Fruit fly (Drosophila melanogaster) whole organism, prepupa: ENCODE data around the gene Karybeta3.

ENCODE experiments used
- Blimp-1 ChIP-seq: fragments of 200-800 bp; sonication (Bioruptor generic); optimal IDR thresholded peaks from 3 replicates; lab custom pipeline; 2017; ENCODE audit warnings: missing biosample characterization, missing genetic modification characterization, mild to moderate bottlenecking, moderate library complexity, missing genetic modification reagents
- CG10631 ChIP-seq: fragments of 200-800 bp; sonication (Bioruptor generic); optimal IDR thresholded peaks from 2 replicates; lab custom pipeline; 2016; ENCODE audit warnings: missing biosample characterization, missing genetic modification characterization
- CG11762 ChIP-seq: fragments of 200-800 bp; sonication (Bioruptor generic); optimal IDR thresholded peaks from 3 replicates; lab custom pipeline; 2016; ENCODE audit warnings: missing biosample characterization, missing genetic modification characterization; ENCODE audit not compliant: insufficient read depth
- CG15336 ChIP-seq: fragments of 200-800 bp; sonication (Bioruptor generic); IDR thresholded peaks from 2 replicates; pipeline ENCODE4 v1.3.6; 2022; ENCODE audit warnings: missing biosample characterization, missing genetic modification characterization
- CG1621 ChIP-seq: fragments of 200-800 bp; sonication (Bioruptor generic); optimal IDR thresholded peaks from 3 replicates; lab custom pipeline; 2018; ENCODE audit warnings: missing biosample characterization, mild to moderate bottlenecking, missing genetic modification characterization
- CG31627 ChIP-seq: fragments of 200-800 bp; sonication (Bioruptor generic); optimal IDR thresholded peaks from 3 replicates; lab custom pipeline; 2016; ENCODE audit warnings: missing biosample characterization, missing genetic modification characterization
- CG32006 ChIP-seq: fragments of 200-800 bp; sonication (Bioruptor generic); optimal IDR thresholded peaks from 3 replicates; lab custom pipeline; 2017; ENCODE audit warnings: missing biosample characterization, mild to moderate bottlenecking, missing genetic modification characterization
- CG3919 ChIP-seq: fragments of 200-800 bp; sonication (Bioruptor generic); optimal IDR thresholded peaks from 3 replicates; lab custom pipeline; 2016; ENCODE audit warnings: missing biosample characterization, missing genetic modification characterization
- CG4318 ChIP-seq: fragments of 200-800 bp; sonication (Bioruptor generic); optimal IDR thresholded peaks from 3 replicates; lab custom pipeline; 2017; ENCODE audit warnings: missing biosample characterization, mild to moderate bottlenecking, missing genetic modification characterization
- CG6163 ChIP-seq: fragments of 200-800 bp; sonication (Bioruptor generic); IDR thresholded peaks from 3 replicates; pipeline ENCODE4 v1.3.6; 2022; ENCODE audit warnings: missing biosample characterization, missing genetic modification characterization
- CG6276 ChIP-seq: fragments of 200-800 bp; sonication (Bioruptor generic); optimal IDR thresholded peaks from 2 replicates; lab custom pipeline; 2017; ENCODE audit warnings: missing biosample characterization, mild to moderate bottlenecking, missing genetic modification characterization
- CG6792 ChIP-seq: fragments of 200-800 bp; sonication (Bioruptor generic); optimal IDR thresholded peaks from 3 replicates; lab custom pipeline; 2016; ENCODE audit warnings: missing biosample characterization, missing genetic modification characterization
- CG6808 ChIP-seq: fragments of 200-800 bp; sonication (Bioruptor generic); optimal IDR thresholded peaks from 3 replicates; lab custom pipeline; 2017; ENCODE audit warnings: missing biosample characterization, missing genetic modification characterization, mild to moderate bottlenecking, moderate library complexity, missing genetic modification reagents
- CG6854 ChIP-seq: fragments of 200-800 bp; sonication (Bioruptor generic); optimal IDR thresholded peaks from 2 replicates; lab custom pipeline; 2017; ENCODE audit warnings: missing biosample characterization, mild to moderate bottlenecking, missing genetic modification characterization
- CG8319 ChIP-seq: fragments of 200-800 bp; sonication (Bioruptor generic); optimal IDR thresholded peaks from 3 replicates; lab custom pipeline; 2016; ENCODE audit warnings: missing biosample characterization, missing genetic modification characterization
- CG9139 ChIP-seq: fragments of 200-800 bp; sonication (Bioruptor generic); optimal IDR thresholded peaks from 3 replicates; lab custom pipeline; 2017; ENCODE audit warnings: missing biosample characterization, mild to moderate bottlenecking, missing genetic modification characterization
- Eip75B ChIP-seq: fragments of 200-800 bp; sonication (Bioruptor generic); optimal IDR thresholded peaks from 3 replicates; lab custom pipeline; 2016; ENCODE audit warnings: missing biosample characterization, missing genetic modification characterization
- Eip78C ChIP-seq: fragments of 200-800 bp; sonication (Bioruptor generic); peaks from one replicate; lab custom pipeline; 2016; ENCODE audit warnings: missing biosample characterization, missing genetic modification characterization
- Eip93F ChIP-seq: fragments of 200-800 bp; sonication (Bioruptor generic); optimal IDR thresholded peaks from 2 replicates; lab custom pipeline; 2016; ENCODE audit warnings: missing biosample characterization, mild to moderate bottlenecking, missing genetic modification characterization
- Ets21C ChIP-seq: fragments of 200-800 bp; sonication (Bioruptor generic); optimal IDR thresholded peaks from 3 replicates; lab custom pipeline; 2016; ENCODE audit warnings: missing biosample characterization, missing genetic modification characterization
- OdsH ChIP-seq: fragments of 200-800 bp; sonication (Bioruptor generic); optimal IDR thresholded peaks from 3 replicates; lab custom pipeline; 2016; ENCODE audit warnings: missing biosample characterization, missing genetic modification characterization
- Sox102F ChIP-seq: fragments of 200-800 bp; sonication (Bioruptor generic); optimal IDR thresholded peaks from 2 replicates; lab custom pipeline; 2016; ENCODE audit warnings: missing biosample characterization, mild to moderate bottlenecking, missing genetic modification characterization
- Sox15 ChIP-seq: fragments of 200-800 bp; sonication (Bioruptor generic); optimal IDR thresholded peaks from 3 replicates; lab custom pipeline; 2016; ENCODE audit warnings: missing biosample characterization, missing genetic modification characterization
- achi ChIP-seq: fragments of 200-800 bp; sonication (Bioruptor generic); optimal IDR thresholded peaks from 3 replicates; lab custom pipeline; 2016; ENCODE audit warnings: missing biosample characterization, missing genetic modification characterization
- acj6 ChIP-seq: fragments of 200-800 bp; sonication (Bioruptor generic); optimal IDR thresholded peaks from 3 replicates; lab custom pipeline; 2016; ENCODE audit warnings: missing biosample characterization, missing genetic modification characterization
- dac ChIP-seq: fragments of 200-800 bp; sonication (Bioruptor generic); optimal IDR thresholded peaks from 2 replicates; lab custom pipeline; 2017; ENCODE audit warnings: missing biosample characterization, mild to moderate bottlenecking, missing genetic modification characterization
- dsx ChIP-seq: fragments of 200-800 bp; optimal IDR thresholded peaks from 3 replicates; lab custom pipeline; 2019; ENCODE audit warnings: missing biosample characterization, mild to moderate bottlenecking, missing genetic modification characterization, moderate library complexity; ENCODE audit not compliant: poor library complexity, severe bottlenecking
- eg ChIP-seq: fragments of 200-800 bp; sonication (Bioruptor generic); IDR thresholded peaks from 3 replicates; pipeline ENCODE4 v1.3.6; 2022; ENCODE audit warnings: missing biosample characterization, missing genetic modification characterization
- esn ChIP-seq: fragments of 200-800 bp; sonication (Bioruptor generic); optimal IDR thresholded peaks from 2 replicates; lab custom pipeline; 2016; ENCODE audit warnings: missing biosample characterization, mild to moderate bottlenecking, missing genetic modification characterization, moderate library complexity
- fd59A ChIP-seq: fragments of 200-800 bp; sonication (Bioruptor generic); optimal IDR thresholded peaks from 2 replicates; lab custom pipeline; 2017; ENCODE audit warnings: missing biosample characterization, mild to moderate bottlenecking, missing genetic modification characterization, missing genetic modification reagents
- fd85E ChIP-seq: fragments of 200-800 bp; sonication (Bioruptor generic); optimal IDR thresholded peaks from 3 replicates; lab custom pipeline; 2016; ENCODE audit warnings: missing biosample characterization, missing genetic modification characterization
- fkh ChIP-seq: fragments of 200-800 bp; sonication (Bioruptor generic); optimal IDR thresholded peaks from 3 replicates; lab custom pipeline; 2017; ENCODE audit warnings: missing biosample characterization, mild to moderate bottlenecking, missing genetic modification characterization, moderate library complexity
- lz ChIP-seq: fragments of 200-800 bp; sonication (Bioruptor generic); optimal IDR thresholded peaks from 3 replicates; lab custom pipeline; 2016; ENCODE audit warnings: missing biosample characterization, missing genetic modification characterization
- net ChIP-seq: fragments of 200-800 bp; sonication (Bioruptor generic); optimal IDR thresholded peaks from 3 replicates; lab custom pipeline; 2016; ENCODE audit warnings: missing biosample characterization, missing genetic modification characterization
- pdm3 ChIP-seq: fragments of 200-800 bp; sonication (Bioruptor generic); optimal IDR thresholded peaks from 3 replicates; lab custom pipeline; 2016; ENCODE audit warnings: missing biosample characterization, missing genetic modification characterization
- spab ChIP-seq: fragments of 200-800 bp; sonication (Bioruptor generic); optimal IDR thresholded peaks from 2 replicates; lab custom pipeline; 2017; ENCODE audit warnings: missing biosample characterization, mild to moderate bottlenecking, missing genetic modification characterization, missing genetic modification reagents
- ss ChIP-seq, 2 experiments: fragments of 200-800 bp; sonication (Bioruptor generic); optimal IDR thresholded peaks; 2 replicates in 1 of 2; 3 replicates in 1 of 2; lab custom pipeline; 2017 to 2018; ENCODE audit warnings: mild to moderate bottlenecking in 2 of 2, missing biosample characterization in 2 of 2, missing genetic modification characterization in 2 of 2, moderate library complexity in 1 of 2
- topi ChIP-seq: fragments of 200-800 bp; sonication (Bioruptor generic); optimal IDR thresholded peaks from 3 replicates; lab custom pipeline; 2016; ENCODE audit warnings: missing biosample characterization, missing genetic modification characterization

The Karybeta3 gene

DNA sequence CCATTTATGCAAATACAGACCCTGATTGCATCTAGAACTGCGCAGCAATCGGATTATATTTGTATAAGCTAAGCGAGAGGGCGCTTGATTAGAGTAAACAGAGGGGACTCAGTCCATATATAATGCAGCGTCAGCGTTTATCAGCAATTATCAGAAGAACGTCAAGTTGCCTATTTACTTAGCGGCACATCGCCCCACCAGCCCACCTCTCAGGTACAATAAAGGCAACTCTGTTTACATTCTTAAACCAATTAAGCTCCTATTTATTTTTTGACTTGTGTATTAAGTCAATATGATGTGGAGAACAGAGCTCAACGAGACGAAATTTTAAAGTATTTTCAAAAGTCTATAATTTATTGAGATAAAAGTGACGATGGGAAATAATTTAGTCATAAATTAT, 16.0 kb downstream of the Karybeta3 start (continued):
- peak; percentile 84 for TF ChIP-seq pdm3 (GFP tag; lab: Kevin White, UChicago)
- TF ChIP-seq Blimp-1 (GFP tag; lab: Kevin White, UChicago) = peak; percentile 73
- TF ChIP-seq CG3919 (GFP tag; lab: Kevin White, UChicago) = peak; percentile 87
- TF ChIP-seq Sox15 (GFP tag; lab: Kevin White, UChicago) = no peak
- peak; percentile 90 for TF ChIP-seq CG6792 (GFP tag; lab: Kevin White, UChicago)
- peak; percentile 87 for TF ChIP-seq CG6808 (GFP tag; lab: Kevin White, UChicago)
- peak; percentile 92 for TF ChIP-seq CG10631 (GFP tag; lab: Kevin White, UChicago)
- peak; percentile 77 for TF ChIP-seq fd59A (GFP tag; lab: Kevin White, UChicago)
- peak; percentile 82 for TF ChIP-seq achi
- TF ChIP-seq CG6854 (GFP tag; lab: Kevin White, UChicago) = peak; percentile 78
- TF ChIP-seq CG15336 = peak; percentile 31; the same call in 1 of the 2 replicates
- TF ChIP-seq CG9139 (GFP tag; lab: Kevin White, UChicago) = peak; percentile 93
- peak; percentile 78 for TF ChIP-seq CG8319 (GFP tag; lab: Kevin White, UChicago)
- TF ChIP-seq CG4318 (GFP tag; lab: Kevin White, UChicago) = no peak
- TF ChIP-seq fd85E = peak; percentile 50
- peak; percentile 83 for TF ChIP-seq Sox102F
- peak; percentile 61 for TF ChIP-seq CG32006 (GFP tag; lab: Kevin White, UChicago)
- TF ChIP-seq topi (GFP tag; lab: Kevin White, UChicago) = peak; percentile 85
- peak; percentile 88 for TF ChIP-seq spab (GFP tag; lab: Kevin White, UChicago)
- peak; percentile 85 for TF ChIP-seq CG11762 (GFP tag; lab: Kevin White, UChicago)
- peak; percentile 79 for TF ChIP-seq eg (GFP tag; lab: Robert Waterston, UW)
- TF ChIP-seq Ets21C = peak; percentile 51
- TF ChIP-seq Eip78C (GFP tag; lab: Kevin White, UChicago) = peak; percentile 97
- TF ChIP-seq CG1621 = peak; percentile 85
- no peak for TF ChIP-seq Eip93F
- TF ChIP-seq fkh (GFP tag; lab: Kevin White, UChicago) = peak; percentile 95
- peak; percentile 75 for TF ChIP-seq CG31627 (GFP tag; lab: Kevin White, UChicago)
- peak; percentile 82 for TF ChIP-seq acj6 (GFP tag; lab: Kevin White, UChicago)
- TF ChIP-seq Eip75B (GFP tag; lab: Kevin White, UChicago) = peak; percentile 75
- TF ChIP-seq OdsH (GFP tag; lab: Kevin White, UChicago) = peak; percentile 79
- peak; percentile 85 for TF ChIP-seq net
- no peak for TF ChIP-seq dac
- TF ChIP-seq ss (GFP tag; optimal IDR thresholded peaks at IDR 0.05; lab: Kevin White, UChicago) = peak; percentile 86 to 93
- peak; percentile 88 for TF ChIP-seq esn (GFP tag; lab: Kevin White, UChicago)

DNA sequence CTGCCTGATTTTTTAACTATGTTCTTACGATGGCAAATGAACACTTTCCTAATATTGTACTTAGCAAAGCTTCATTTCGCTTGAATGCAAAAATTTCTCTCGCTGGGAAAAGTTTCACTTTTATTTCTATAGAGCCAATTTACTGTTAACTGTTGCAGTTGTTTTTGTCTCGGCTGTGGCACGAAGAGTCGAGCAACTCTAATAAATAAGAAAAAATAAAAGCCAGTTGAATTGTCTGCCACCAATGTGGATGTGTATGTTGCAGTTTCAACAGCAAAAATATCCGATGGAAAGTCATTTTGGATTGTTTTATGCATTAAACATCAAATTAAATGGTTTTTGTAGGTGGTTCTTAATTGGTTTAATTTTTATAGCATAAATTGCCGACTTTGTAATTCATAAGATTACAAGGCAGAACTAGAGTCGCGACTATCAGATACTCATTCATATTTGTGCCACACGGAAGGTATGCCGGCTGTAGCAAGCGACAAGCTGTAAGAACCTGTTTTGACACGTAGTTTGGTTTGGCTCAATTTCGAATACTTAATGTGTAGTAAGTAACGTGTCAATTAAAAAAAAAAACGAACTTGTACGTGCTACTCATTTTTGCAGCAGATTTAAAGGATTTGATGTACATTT, 17.2 kb downstream of the Karybeta3 start:
- TF ChIP-seq dsx (GFP tag; lab: Kevin White, UChicago) (no peak), Eip78C (GFP tag; lab: Kevin White, UChicago) (peak; percentile 22), Blimp-1 (GFP tag; lab: Kevin White, UChicago) (no peak), CG31627 (GFP tag; lab: Kevin White, UChicago) (no peak), lz (GFP tag; lab: Kevin White, UChicago) (no peak), eg (GFP tag; lab: Robert Waterston, UW) (no peak), CG6276 (GFP tag; lab: Kevin White, UChicago) (no peak), CG6163 (GFP tag; lab: Robert Waterston, UW) (no peak), dac (no peak)
